Fruit fly (Drosophila melanogaster) whole organism, prepupa: ENCODE data around the gene CG11370.

Experiments used
- CG32006 ChIP-seq: fragments of 200-800 bp; sonication (Bioruptor generic); optimal IDR thresholded peaks from 3 replicates; lab custom pipeline; 2017; ENCODE audit warnings: missing biosample characterization, mild to moderate bottlenecking, missing genetic modification characterization
- OdsH ChIP-seq: fragments of 200-800 bp; sonication (Bioruptor generic); optimal IDR thresholded peaks from 3 replicates; lab custom pipeline; 2016; ENCODE audit warnings: missing biosample characterization, missing genetic modification characterization
- ss ChIP-seq, 2 experiments: fragments of 200-800 bp; sonication (Bioruptor generic); optimal IDR thresholded peaks; 2 replicates in 1 of 2; 3 replicates in 1 of 2; lab custom pipeline; 2017 to 2018; ENCODE audit warnings: mild to moderate bottlenecking in 2 of 2, missing biosample characterization in 2 of 2, missing genetic modification characterization in 2 of 2, moderate library complexity in 1 of 2

DNA sequence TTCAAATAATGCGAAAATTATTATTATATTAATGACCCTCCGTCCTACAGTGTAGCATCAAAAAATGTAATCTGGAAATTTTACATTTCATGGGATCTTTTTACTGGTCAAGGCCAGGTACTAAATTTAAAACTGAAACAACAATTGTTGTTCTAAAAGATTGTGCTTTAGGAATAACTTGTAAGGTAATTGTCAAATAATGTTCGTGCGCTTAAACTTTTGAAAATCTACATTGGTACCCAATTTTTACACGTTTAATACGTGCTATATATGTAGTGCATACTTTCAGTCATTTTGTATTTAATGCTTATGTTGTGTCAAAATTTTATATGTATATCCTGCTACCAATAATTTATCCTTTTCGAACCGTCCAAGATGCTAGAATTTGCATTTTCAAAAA lies 21.7 kb downstream of the CG11370 start:
- TF ChIP-seq OdsH (GFP tag; lab: Kevin White, UChicago) (no peak), ss (GFP tag; optimal IDR thresholded peaks at IDR 0.05; lab: Kevin White, UChicago) (no peak), CG32006 (GFP tag; lab: Kevin White, UChicago) (no peak)
